Worm (Caenorhabditis elegans) whole organism, young adult: ENCODE data around the gene nas-29.

ENCODE experiments used
- B0019.2 ChIP-seq: fragments of 200-800 bp; sonication (Bioruptor generic); conservative IDR thresholded peaks from 2 replicates; pipeline ENCODE4 v1.3.6; 2022; ENCODE audit warnings: missing genetic modification reagents, missing genetic modification characterization, missing compliant biosample characterization
- B0336.3 ChIP-seq: fragments of 200-800 bp; sonication (Bioruptor generic); IDR thresholded peaks from 2 replicates; pipeline ENCODE4 v1.3.6; 2022; ENCODE audit warnings: missing genetic modification characterization, missing compliant biosample characterization
- C17E4.6 ChIP-seq: fragments of 200-800 bp; sonication (Bioruptor generic); IDR thresholded peaks from 2 replicates; pipeline ENCODE4 v1.3.6; 2022; ENCODE audit warnings: missing genetic modification reagents, missing genetic modification characterization, missing compliant biosample characterization
- F55B11.4 ChIP-seq: sonication (generic microtip); optimal IDR thresholded peaks from 2 replicates; lab custom pipeline; 2016; ENCODE audit warnings: missing compliant biosample characterization, missing genetic modification characterization, borderline replicate concordance; ENCODE audit not compliant: insufficient read depth
- F57A8.1 ChIP-seq: fragments of 200-800 bp; sonication (Bioruptor generic); optimal IDR thresholded peaks from 2 replicates; lab custom pipeline; 2018; ENCODE audit warnings: mild to moderate bottlenecking, missing genetic modification characterization, moderate library complexity, missing compliant biosample characterization
- F57C9.4 ChIP-seq: sonication (generic microtip); optimal IDR thresholded peaks from 2 replicates; lab custom pipeline; 2017; ENCODE audit warnings: mild to moderate bottlenecking, missing genetic modification characterization, missing compliant biosample characterization
- K12H6.12 ChIP-seq: fragments of 200-800 bp; sonication (Bioruptor generic); optimal IDR thresholded peaks from 2 replicates; lab custom pipeline; 2018; ENCODE audit warnings: mild to moderate bottlenecking, missing genetic modification characterization, missing compliant biosample characterization
- Y56A3A.18 ChIP-seq: fragments of 200-800 bp; sonication (Bioruptor generic); IDR thresholded peaks from 2 replicates; pipeline ENCODE4 v1.3.6; 2022; ENCODE audit warnings: missing genetic modification reagents, missing genetic modification characterization, missing compliant biosample characterization
- Y95B8A.8 ChIP-seq: fragments of 200-800 bp; sonication (Bioruptor generic); IDR thresholded peaks from 2 replicates; pipeline ENCODE4 v1.3.6; 2022; ENCODE audit warnings: missing genetic modification reagents, missing genetic modification characterization, missing compliant biosample characterization
- aptf-2 ChIP-seq: fragments of 200-800 bp; sonication (Bioruptor generic); conservative IDR thresholded peaks from 2 replicates; pipeline ENCODE4 v1.3.6; 2022; ENCODE audit warnings: missing genetic modification reagents, missing genetic modification characterization, missing compliant biosample characterization
- atf-7 ChIP-seq: sonication (generic microtip); optimal IDR thresholded peaks from 2 replicates; lab custom pipeline; 2017; ENCODE audit warnings: mild to moderate bottlenecking, missing genetic modification characterization, missing compliant biosample characterization
- athp-1 ChIP-seq: sonication (generic microtip); optimal IDR thresholded peaks from 2 replicates; lab custom pipeline; 2017; ENCODE audit warnings: mild to moderate bottlenecking, missing genetic modification characterization, missing compliant biosample characterization
- attf-3 ChIP-seq: fragments of 200-800 bp; sonication (Bioruptor generic); conservative IDR thresholded peaks from 2 replicates; pipeline ENCODE4 v1.3.6; 2022; ENCODE audit warnings: missing genetic modification reagents, missing genetic modification characterization, missing compliant biosample characterization
- bed-1 ChIP-seq: fragments of 200-800 bp; sonication (Bioruptor generic); IDR thresholded peaks from 2 replicates; pipeline ENCODE4 v1.3.6; 2022; ENCODE audit warnings: missing genetic modification reagents, missing genetic modification characterization, missing compliant biosample characterization
- bed-2 ChIP-seq: fragments of 200-800 bp; sonication (Bioruptor generic); IDR thresholded peaks from 2 replicates; pipeline ENCODE4 v1.3.6; 2022; ENCODE audit warnings: missing genetic modification reagents, missing genetic modification characterization, missing compliant biosample characterization
- cebp-1 ChIP-seq, 2 experiments: fragments of 200-800 bp in 1 of 2; sonication (Bioruptor generic) in 1 of 2; sonication (generic microtip) in 1 of 2; IDR thresholded peaks in 1 of 2; optimal IDR thresholded peaks in 1 of 2; 2 replicates each; pipeline versions ENCODE4 v1.3.6 to Lab custom; 2017 to 2022; ENCODE audit warnings: missing compliant biosample characterization in 2 of 2, missing genetic modification characterization in 2 of 2, mild to moderate bottlenecking in 1 of 2, missing genetic modification reagents in 1 of 2, moderate library complexity in 1 of 2
- ceh-100 ChIP-seq: fragments of 200-800 bp; sonication (Bioruptor generic); IDR thresholded peaks from 2 replicates; pipeline ENCODE4 v1.3.6; 2022; ENCODE audit warnings: missing genetic modification reagents, missing genetic modification characterization, missing compliant biosample characterization
- ceh-27 ChIP-seq: fragments of 200-800 bp; sonication (Bioruptor generic); optimal IDR thresholded peaks from 2 replicates; lab custom pipeline; 2018; ENCODE audit warnings: mild to moderate bottlenecking, missing genetic modification characterization, moderate library complexity, missing compliant biosample characterization
- ceh-79 ChIP-seq: sonication (generic microtip); optimal IDR thresholded peaks from 2 replicates; lab custom pipeline; 2017; ENCODE audit warnings: mild to moderate bottlenecking, missing genetic modification characterization, missing compliant biosample characterization
- chd-7 ChIP-seq: sonication (generic microtip); optimal IDR thresholded peaks from 2 replicates; lab custom pipeline; 2016; ENCODE audit warnings: mild to moderate bottlenecking, missing genetic modification characterization, moderate library complexity, missing compliant biosample characterization
- dox-1 ChIP-seq: fragments of 200-800 bp; sonication (Bioruptor generic); IDR thresholded peaks from 2 replicates; pipeline ENCODE4 v1.3.6; 2022; ENCODE audit warnings: missing genetic modification reagents, missing genetic modification characterization, missing compliant biosample characterization
- ekl-4 ChIP-seq: fragments of 200-800 bp; sonication (Bioruptor generic); IDR thresholded peaks from 2 replicates; pipeline ENCODE4 v1.3.6; 2022; ENCODE audit warnings: missing genetic modification reagents, missing genetic modification characterization, missing compliant biosample characterization
- ets-4 ChIP-seq: fragments of 200-800 bp; sonication (Bioruptor generic); optimal IDR thresholded peaks from 2 replicates; lab custom pipeline; 2018; ENCODE audit warnings: mild to moderate bottlenecking, missing genetic modification characterization, missing compliant biosample characterization
- hlh-26 ChIP-seq: fragments of 200-800 bp; sonication (Bioruptor generic); conservative IDR thresholded peaks from 2 replicates; pipeline ENCODE4 v1.3.6; 2022; ENCODE audit warnings: missing genetic modification reagents, missing genetic modification characterization, missing compliant biosample characterization
- hmg-20 ChIP-seq: fragments of 200-800 bp; sonication (Bioruptor generic); IDR thresholded peaks from 2 replicates; pipeline ENCODE4 v1.3.6; 2022; ENCODE audit warnings: missing genetic modification reagents, missing genetic modification characterization, missing compliant biosample characterization
- hsf-1 ChIP-seq: fragments of 200-800 bp; sonication (Bioruptor generic); IDR thresholded peaks from 2 replicates; pipeline ENCODE4 v1.3.6; 2022; ENCODE audit warnings: missing genetic modification reagents, missing genetic modification characterization, missing compliant biosample characterization
- let-607 ChIP-seq, 2 experiments: fragments of 200-800 bp in 1 of 2; sonication (Bioruptor generic) in 1 of 2; sonication (generic microtip) in 1 of 2; optimal IDR thresholded peaks; 2 replicates each; lab custom pipeline; 2016 to 2018; ENCODE audit warnings: mild to moderate bottlenecking in 2 of 2, missing compliant biosample characterization in 2 of 2, missing genetic modification characterization in 2 of 2, moderate library complexity in 2 of 2, missing genotype in 1 of 2
- lin-54 ChIP-seq: fragments of 200-800 bp; sonication (Bioruptor generic); optimal IDR thresholded peaks from 2 replicates; lab custom pipeline; 2018; ENCODE audit warnings: mild to moderate bottlenecking, missing genetic modification characterization, missing compliant biosample characterization
- madf-10 ChIP-seq: sonication (generic microtip); optimal IDR thresholded peaks from 2 replicates; lab custom pipeline; 2016; ENCODE audit warnings: mild to moderate bottlenecking, missing genetic modification characterization, missing compliant biosample characterization
- madf-6 ChIP-seq: fragments of 200-800 bp; sonication (Bioruptor generic); IDR thresholded peaks from 2 replicates; pipeline ENCODE4 v1.3.6; 2022; ENCODE audit warnings: missing genetic modification reagents, missing genetic modification characterization, missing compliant biosample characterization
- nfya-2 ChIP-seq: fragments of 200-800 bp; sonication (Bioruptor generic); IDR thresholded peaks from 2 replicates; pipeline ENCODE4 v1.3.6; 2022; ENCODE audit warnings: missing genetic modification reagents, missing genetic modification characterization, missing compliant biosample characterization
- nhr-179 ChIP-seq: sonication (generic microtip); optimal IDR thresholded peaks from 2 replicates; lab custom pipeline; 2016; ENCODE audit warnings: mild to moderate bottlenecking, missing genetic modification characterization, missing compliant biosample characterization
- pbrm-1 ChIP-seq: fragments of 200-800 bp; sonication (Bioruptor generic); IDR thresholded peaks from 2 replicates; pipeline ENCODE4 v1.3.6; 2022; ENCODE audit warnings: missing genetic modification reagents, missing genetic modification characterization, missing compliant biosample characterization
- rcor-1 ChIP-seq: fragments of 200-800 bp; sonication (Bioruptor generic); IDR thresholded peaks from 2 replicates; pipeline ENCODE4 v1.3.6; 2022; ENCODE audit warnings: missing genetic modification reagents, missing genetic modification characterization, missing compliant biosample characterization
- repo-1 ChIP-seq: sonication (generic microtip); optimal IDR thresholded peaks from 2 replicates; lab custom pipeline; 2017; ENCODE audit warnings: mild to moderate bottlenecking, missing genetic modification characterization, missing compliant biosample characterization
- snpc-1.3 ChIP-seq: sonication (generic microtip); optimal IDR thresholded peaks from 2 replicates; lab custom pipeline; 2017; ENCODE audit warnings: missing genetic modification characterization, mild to moderate bottlenecking, missing compliant biosample characterization, antibody characterized with exemption, moderate library complexity, missing genotype, missing genetic modification reagents; ENCODE audit not compliant: insufficient read depth
- somi-1 ChIP-seq: fragments of 200-800 bp; sonication (Bioruptor generic); optimal IDR thresholded peaks from 2 replicates; lab custom pipeline; 2018; ENCODE audit warnings: mild to moderate bottlenecking, missing genetic modification characterization, missing compliant biosample characterization
- tlf-1 ChIP-seq: fragments of 200-800 bp; sonication (Bioruptor generic); optimal IDR thresholded peaks from 2 replicates; lab custom pipeline; 2018; ENCODE audit warnings: mild to moderate bottlenecking, missing genetic modification characterization, missing compliant biosample characterization
- unc-130 ChIP-seq: sonication (generic microtip); optimal IDR thresholded peaks from 2 replicates; lab custom pipeline; 2016; ENCODE audit warnings: missing genetic modification reagents, missing genetic modification characterization, missing compliant biosample characterization
- zfh-2 ChIP-seq: fragments of 200-800 bp; sonication (Bioruptor generic); conservative IDR thresholded peaks from 2 replicates; pipeline ENCODE4 v1.3.6; 2022; ENCODE audit warnings: missing genetic modification reagents, missing genetic modification characterization, missing compliant biosample characterization
- ztf-18 ChIP-seq: sonication (generic microtip); optimal IDR thresholded peaks from 2 replicates; lab custom pipeline; 2016; ENCODE audit warnings: missing genotype, mild to moderate bottlenecking, missing genetic modification characterization, missing compliant biosample characterization
- ztf-26 ChIP-seq: sonication (generic microtip); optimal IDR thresholded peaks from 2 replicates; lab custom pipeline; 2017; ENCODE audit warnings: missing genetic modification characterization, missing compliant biosample characterization
- ztf-6 ChIP-seq: fragments of 200-800 bp; sonication (Bioruptor generic); IDR thresholded peaks from 2 replicates; pipeline ENCODE4 v1.3.6; 2022; ENCODE audit warnings: missing genetic modification reagents, missing genetic modification characterization, missing compliant biosample characterization

The nas-29 gene

DNA sequence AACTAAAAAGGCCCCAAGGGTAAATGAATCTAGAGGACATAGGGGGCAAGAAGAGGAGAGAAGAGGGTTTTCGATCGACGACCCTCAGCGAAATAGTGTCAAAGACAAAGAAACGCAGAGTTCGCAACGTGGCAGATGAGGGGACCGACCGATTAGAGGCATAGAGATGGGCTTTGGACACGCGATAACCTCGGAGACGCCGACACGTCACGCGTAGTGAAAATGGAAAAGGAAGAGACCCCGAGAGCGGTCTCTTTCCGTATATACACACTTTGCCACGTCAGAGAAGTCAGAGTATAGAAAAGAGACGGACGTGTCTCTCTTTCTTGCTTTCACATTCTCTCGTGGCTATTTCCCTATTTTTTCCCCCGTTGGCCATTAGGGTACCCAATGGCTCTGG is 39.7 kb upstream of the nas-29 start (continued):
- peak; percentile 47 to 89 for TF ChIP-seq let-607 (tag; optimal IDR thresholded peaks at IDR 0.05; lab: Kevin White, UChicago)
- TF ChIP-seq ztf-6 (GFP tag; lab: Robert Waterston, UW) = no peak
- TF ChIP-seq pbrm-1 = 0 out of 2 replicates have a peak, but pooled peaks have one; percentile 34
- TF ChIP-seq zfh-2 (GFP tag; lab: Robert Waterston, UW) = peak; percentile 92
- no peak for TF ChIP-seq bed-1
- peak; percentile 26 for TF ChIP-seq ztf-18 (tag; lab: Kevin White, UChicago)
- peak; percentile 64 for TF ChIP-seq somi-1 (GFP tag; lab: Kevin White, UChicago)
- TF ChIP-seq K12H6.12 (tag; lab: Kevin White, UChicago) = peak; percentile 51
- TF ChIP-seq rcor-1 (GFP tag; lab: Robert Waterston, UW) = no peak; the same call in 1 of the 2 replicates

DNA sequence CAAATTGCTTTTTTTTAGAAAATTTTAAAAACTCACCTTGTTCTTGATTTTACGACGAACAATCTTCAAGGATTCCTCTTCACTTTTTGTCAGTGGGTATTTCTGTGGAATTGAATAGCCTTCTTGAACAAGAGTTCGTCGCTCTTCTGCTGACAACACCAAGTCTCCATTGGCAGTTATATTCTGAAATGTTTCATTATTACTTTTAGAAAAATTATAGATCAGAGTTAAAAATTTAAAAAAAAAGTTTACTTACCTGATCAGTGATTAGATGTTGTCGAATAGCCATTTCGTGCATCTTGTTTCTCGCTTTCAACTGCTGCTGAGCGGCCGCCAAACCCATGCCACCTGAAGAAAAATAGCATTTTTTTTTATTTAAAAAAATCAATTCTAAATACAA is 38.4 kb upstream of the nas-29 start:
- TF ChIP-seq ets-4 (GFP tag; lab: Kevin White, UChicago) (no peak), hlh-26 (no peak), ekl-4 (0 out of 2 replicates have a peak, but pooled peaks have one; percentile 13)

ce11 chrII:5178609-5179008 is 36.8 kb upstream of the nas-29 start:
- TF ChIP-seq atf-7 (no peak), ceh-79 (tag; lab: Kevin White, UChicago) (no peak), F57A8.1 (GFP tag; lab: Kevin White, UChicago) (no peak), attf-3 (GFP tag; lab: Robert Waterston, UW) (no peak), F55B11.4 (no peak), cebp-1 (GFP tag; IDR thresholded peaks at IDR 0.05; lab: Robert Waterston, UW) (no peak), cebp-1 (tag; optimal IDR thresholded peaks at IDR 0.05; lab: Kevin White, UChicago) (peak; percentile 18), lin-54 (GFP tag; lab: Kevin White, UChicago) (no peak), nfya-2 (GFP tag; lab: Robert Waterston, UW) (no peak), zfh-2 (GFP tag; lab: Robert Waterston, UW) (no peak), ceh-27 (GFP tag; lab: Kevin White, UChicago) (no peak), athp-1 (tag; lab: Kevin White, UChicago) (no peak), B0019.2 (GFP tag; lab: Robert Waterston, UW) (no peak), dox-1 (GFP tag; lab: Robert Waterston, UW) (no peak), aptf-2 (GFP tag; lab: Robert Waterston, UW) (no peak), unc-130 (GFP tag; lab: Kevin White, UChicago) (no peak), Y56A3A.18 (GFP tag; lab: Robert Waterston, UW) (peak; percentile 79; the same call in 1 of the 2 replicates), hmg-20 (no peak), C17E4.6 (GFP tag; lab: Robert Waterston, UW) (0 out of 2 replicates have a peak, but pooled peaks have one; percentile 31), madf-10 (tag; lab: Kevin White, UChicago) (no peak), bed-2 (no peak), hsf-1 (GFP tag; lab: Robert Waterston, UW) (no peak), rcor-1 (GFP tag; lab: Robert Waterston, UW) (no peak), ztf-18 (tag; lab: Kevin White, UChicago) (no peak), madf-6 (GFP tag; lab: Robert Waterston, UW) (no peak), Y95B8A.8 (no peak), ekl-4 (peak; percentile 38; the same call in 1 of the 2 replicates), chd-7 (no peak), B0336.3 (GFP tag; lab: Robert Waterston, UW) (peak; percentile 44; the same call in 1 of the 2 replicates), ceh-100 (GFP tag; lab: Robert Waterston, UW) (0 out of 2 replicates have a peak, but pooled peaks have one; percentile 18), snpc-1.3 (tag; lab: Kevin White, UChicago) (no peak), nhr-179 (tag; lab: Kevin White, UChicago) (no peak), ztf-26 (no peak), tlf-1 (GFP tag; lab: Kevin White, UChicago) (no peak), repo-1 (tag; lab: Kevin White, UChicago) (peak; percentile 80), pbrm-1 (0 out of 2 replicates have a peak, but pooled peaks have one; percentile 20), F57C9.4 (tag; lab: Kevin White, UChicago) (no peak), let-607 (tag; optimal IDR thresholded peaks at IDR 0.05; lab: Kevin White, UChicago) (peak in 1 of 2 experiments; percentile 7)
